Worm (Caenorhabditis elegans): ENCODE results near the gene srt-41.

srt-41 gene

DNA sequence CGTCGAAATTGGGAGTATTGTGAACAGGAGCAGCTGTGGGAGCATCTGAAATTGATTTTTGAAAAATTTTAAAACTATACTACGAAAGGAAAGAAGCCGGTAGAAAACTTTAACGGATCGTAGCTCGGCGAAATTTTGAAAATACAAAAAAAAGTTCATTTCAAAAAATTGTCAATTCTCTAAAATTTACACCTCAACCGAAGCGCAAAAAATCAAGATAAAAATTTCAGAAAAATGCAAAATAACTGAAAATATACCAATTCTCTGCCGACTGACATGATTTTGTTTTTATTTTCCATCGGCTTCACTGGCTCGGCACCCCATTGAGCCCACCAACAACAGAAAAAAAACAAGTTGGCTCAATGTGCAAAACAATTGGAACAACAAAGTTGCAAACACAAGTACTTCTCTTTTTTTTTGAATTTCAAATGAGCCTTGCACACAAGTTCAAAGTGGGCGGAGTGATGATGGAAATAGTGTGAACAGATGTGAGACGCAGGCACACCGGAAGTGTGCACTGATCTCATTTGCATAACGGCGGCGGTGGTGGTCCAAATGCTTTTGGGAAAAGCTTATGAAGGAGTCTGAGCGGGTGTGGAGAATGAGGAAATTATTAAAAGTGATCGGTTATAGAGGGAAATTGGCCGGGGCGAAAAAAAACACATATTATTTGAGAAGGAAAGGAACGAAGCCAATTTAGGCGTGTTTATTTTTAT is 27.9 kb downstream of the srt-41 start, which contains the start of gene F36H9.7:
Gene F36H9.7 (minus strand): TSS at position 51 of the 716 bp plus-strand sequence.
- no peak for TF ChIP-seq hmbx-1 (tag; optimal IDR thresholded peaks at IDR 0.05)
- no peak for TF ChIP-seq flt-1 (GFP tag; IDR thresholded peaks at IDR 0.05)
- no peak for TF ChIP-seq ceh-13 (GFP tag; optimal IDR thresholded peaks at IDR 0.05)
- no peak for TF ChIP-seq tbx-11 (GFP tag; IDR thresholded peaks at IDR 0.05)
- TF ChIP-seq tbx-37 (GFP tag; conservative IDR thresholded peaks at IDR 0.05): no peak
- no peak for TF ChIP-seq ceh-36 (tag; optimal IDR thresholded peaks at IDR 0.05)
- TF ChIP-seq scrt-1 (GFP tag; IDR thresholded peaks at IDR 0.05): no peak

DNA sequence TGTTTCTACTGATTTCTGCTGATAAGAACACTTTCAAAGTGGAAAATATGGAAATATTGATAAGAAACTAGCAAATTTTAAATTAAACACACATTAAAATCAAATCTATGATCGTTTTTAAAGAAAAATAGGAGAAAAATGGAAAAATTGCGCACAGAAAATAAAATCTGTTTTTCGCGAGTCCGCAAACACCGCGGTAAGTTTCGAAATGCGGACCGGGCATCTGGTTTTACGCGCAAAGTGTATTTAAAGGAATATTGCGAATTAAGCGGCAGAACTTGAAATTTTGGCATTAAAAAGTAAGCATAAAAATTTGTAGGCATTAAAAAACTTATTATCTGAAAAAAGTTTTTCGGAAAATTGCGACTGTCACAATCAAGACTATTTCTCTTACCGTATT is 29.8 kb downstream of the srt-41 start:
- no peak for TF ChIP-seq ama-1 (optimal IDR thresholded peaks at IDR 0.05)
- TF ChIP-seq F13C5.2 (tag; optimal IDR thresholded peaks at IDR 0.05): peak; percentile 11
- TF ChIP-seq sea-1 (GFP tag; conservative IDR thresholded peaks at IDR 0.05): no peak

DNA sequence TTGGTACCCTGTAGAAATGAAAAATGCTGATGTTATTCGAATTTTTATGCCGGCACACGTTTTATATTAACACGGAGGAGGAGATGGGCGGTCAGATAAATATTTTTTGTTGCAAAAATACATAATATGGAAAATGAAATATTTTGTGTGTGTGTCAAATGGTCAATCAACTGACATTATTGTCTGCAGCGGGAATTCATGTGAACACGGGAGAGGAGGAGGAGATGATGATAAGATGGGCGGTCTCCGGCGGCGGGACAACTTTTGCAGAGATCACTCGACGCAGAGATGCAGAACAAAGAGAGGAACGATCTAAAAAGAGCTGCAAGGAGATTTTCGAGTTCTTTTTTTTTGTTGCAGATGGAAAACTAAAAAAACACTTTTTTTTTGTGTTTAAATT is 31.2 kb downstream of the srt-41 start, which contains the start of gene dhs-13:
Gene dhs-13 (minus strand): TSS at position 8 of the 400 bp plus-strand sequence.
- TF ChIP-seq tbx-37 (GFP tag; conservative IDR thresholded peaks at IDR 0.05) (no peak), ceh-36 (tag; optimal IDR thresholded peaks at IDR 0.05) (no peak), ama-1 (optimal IDR thresholded peaks at IDR 0.05) (no peak), F13C5.2 (tag; optimal IDR thresholded peaks at IDR 0.05) (no peak), sea-1 (GFP tag; conservative IDR thresholded peaks at IDR 0.05) (no peak; the same call in 1 of the 2 replicates), aly-1 (tag; optimal IDR thresholded peaks at IDR 0.05) (no peak), hnd-1 (tag; optimal IDR thresholded peaks at IDR 0.05) (no peak), hmbx-1 (tag; optimal IDR thresholded peaks at IDR 0.05) (no peak), scrt-1 (GFP tag; IDR thresholded peaks at IDR 0.05) (no peak), ets-7 (tag; optimal IDR thresholded peaks at IDR 0.05) (no peak), ceh-13 (GFP tag; optimal IDR thresholded peaks at IDR 0.05) (no peak), tbx-11 (GFP tag; IDR thresholded peaks at IDR 0.05) (no peak), flt-1 (GFP tag; IDR thresholded peaks at IDR 0.05) (no peak), pes-1 (GFP tag; IDR thresholded peaks at IDR 0.05) (no peak), tra-4 (tag; optimal IDR thresholded peaks at IDR 0.05) (no peak)

DNA sequence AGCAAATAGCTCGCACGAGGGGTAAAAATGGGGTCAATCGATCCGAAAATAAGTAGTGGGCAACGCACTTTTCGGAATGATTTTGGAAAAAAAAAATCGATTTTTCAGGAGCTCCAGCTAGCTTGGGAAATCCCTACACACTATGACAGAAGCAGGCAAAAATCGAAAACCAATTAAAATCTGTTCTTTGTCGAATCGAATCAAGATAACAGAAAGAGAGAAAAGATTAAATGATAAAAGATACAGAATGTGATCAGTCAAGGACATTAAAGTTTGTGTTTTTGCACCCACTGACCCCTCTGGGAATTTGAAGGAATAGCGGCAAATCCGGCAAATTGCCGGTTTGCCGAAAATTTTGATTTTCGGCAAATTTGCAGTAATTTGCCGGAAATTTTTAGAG is 35.5 kb downstream of the srt-41 start:
- TF ChIP-seq ama-1 (optimal IDR thresholded peaks at IDR 0.05): no peak
- no peak for TF ChIP-seq pes-1 (GFP tag; IDR thresholded peaks at IDR 0.05)
- no peak for TF ChIP-seq scrt-1 (GFP tag; IDR thresholded peaks at IDR 0.05)
- no peak for TF ChIP-seq tbx-11 (GFP tag; IDR thresholded peaks at IDR 0.05)
- no peak for TF ChIP-seq F13C5.2 (tag; optimal IDR thresholded peaks at IDR 0.05)
- no peak for TF ChIP-seq sea-1 (GFP tag; conservative IDR thresholded peaks at IDR 0.05)

DNA sequence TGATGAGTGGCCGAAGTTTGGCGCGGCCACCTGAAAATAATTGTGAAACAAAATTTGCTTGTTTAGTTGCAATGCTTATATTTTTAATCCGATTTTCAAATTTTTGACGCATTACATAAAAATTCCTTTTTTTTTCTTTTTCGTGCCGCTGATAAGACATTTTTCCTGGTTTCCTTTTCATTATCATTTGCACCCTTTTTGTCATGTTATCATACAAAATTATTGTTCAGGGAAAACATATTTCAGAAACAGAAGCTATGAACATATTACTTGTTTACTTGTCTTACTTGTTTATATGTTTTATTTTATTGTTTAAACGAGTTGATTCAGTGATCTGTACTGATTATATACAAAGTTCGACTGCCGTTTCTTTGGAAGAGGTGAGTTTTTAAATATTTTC is 42.3 kb downstream of the srt-41 start, which contains the start of gene clec-205:
Gene clec-205 (plus strand): TSS at position 212 of the 400 bp plus-strand sequence.
- TF ChIP-seq hnd-1 (tag; optimal IDR thresholded peaks at IDR 0.05) (no peak), tbx-11 (GFP tag; IDR thresholded peaks at IDR 0.05) (no peak), flt-1 (GFP tag; IDR thresholded peaks at IDR 0.05) (no peak), B0310.2 (tag; optimal IDR thresholded peaks at IDR 0.05) (no peak), tra-4 (tag; optimal IDR thresholded peaks at IDR 0.05) (no peak), sea-1 (GFP tag; conservative IDR thresholded peaks at IDR 0.05) (no peak), hmg-4 (GFP tag; optimal IDR thresholded peaks at IDR 0.05) (no peak), tbx-37 (GFP tag; conservative IDR thresholded peaks at IDR 0.05) (no peak), ceh-13 (GFP tag; optimal IDR thresholded peaks at IDR 0.05) (no peak), ets-7 (tag; optimal IDR thresholded peaks at IDR 0.05) (no peak)

DNA sequence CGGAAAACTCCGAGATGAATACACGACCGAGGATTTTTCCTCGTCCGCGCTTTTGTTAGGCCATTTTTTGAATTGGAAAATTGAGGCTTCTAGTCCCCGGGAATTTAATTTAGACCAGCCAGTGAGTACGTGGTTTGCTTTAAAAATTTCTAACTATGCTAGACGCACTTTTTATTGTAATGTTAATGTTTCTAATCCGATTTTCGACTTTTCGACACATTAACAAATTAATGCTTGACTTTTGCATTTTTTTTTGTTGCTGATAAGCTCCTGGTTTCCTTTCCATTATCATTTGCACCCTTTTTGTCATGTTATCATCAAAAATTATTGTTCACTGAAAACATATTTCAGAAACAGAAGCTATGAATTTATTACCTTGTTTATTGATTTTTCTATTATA is 46.1 kb downstream of the srt-41 start, which contains the start of gene clec-204:
Gene clec-204 (plus strand): TSS at position 301 of the 400 bp plus-strand sequence.
- no peak for TF ChIP-seq ceh-36 (tag; optimal IDR thresholded peaks at IDR 0.05)
- TF ChIP-seq tbx-37 (GFP tag; conservative IDR thresholded peaks at IDR 0.05): no peak
- TF ChIP-seq ets-7 (tag; optimal IDR thresholded peaks at IDR 0.05): no peak
- no peak for TF ChIP-seq ama-1 (optimal IDR thresholded peaks at IDR 0.05)
- TF ChIP-seq hnd-1 (tag; optimal IDR thresholded peaks at IDR 0.05): no peak
- TF ChIP-seq ceh-13 (GFP tag; optimal IDR thresholded peaks at IDR 0.05): no peak
- no peak for TF ChIP-seq sea-1 (GFP tag; conservative IDR thresholded peaks at IDR 0.05)
- TF ChIP-seq tbx-11 (GFP tag; IDR thresholded peaks at IDR 0.05): no peak
- no peak for TF ChIP-seq F13C5.2 (tag; optimal IDR thresholded peaks at IDR 0.05)
- TF ChIP-seq flt-1 (GFP tag; IDR thresholded peaks at IDR 0.05): no peak
- TF ChIP-seq scrt-1 (GFP tag; IDR thresholded peaks at IDR 0.05): no peak
- no peak for TF ChIP-seq aly-1 (tag; optimal IDR thresholded peaks at IDR 0.05)
- no peak for TF ChIP-seq hmg-4 (GFP tag; optimal IDR thresholded peaks at IDR 0.05)
- TF ChIP-seq B0310.2 (tag; optimal IDR thresholded peaks at IDR 0.05): no peak
- no peak for TF ChIP-seq pes-1 (GFP tag; IDR thresholded peaks at IDR 0.05)

DNA sequence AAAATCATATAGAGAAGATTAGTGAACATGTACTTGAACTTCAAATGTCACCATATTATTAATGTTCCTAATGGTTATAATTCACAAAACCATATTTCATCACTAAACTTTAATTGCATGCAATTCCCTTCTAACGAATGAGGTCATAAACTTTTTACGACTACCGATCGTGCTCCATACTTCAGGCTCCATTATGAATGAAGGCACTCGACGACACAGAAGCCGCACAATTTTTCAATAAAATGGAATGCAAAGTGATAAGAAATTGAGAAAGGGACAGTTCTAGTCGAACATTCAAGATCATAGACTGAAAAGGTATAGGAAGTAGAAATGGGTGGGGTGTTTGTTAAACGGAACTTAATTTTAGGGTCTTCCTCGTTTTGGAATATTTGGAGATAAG is 46.8 kb downstream of the srt-41 start:
- TF ChIP-seq flt-1 (GFP tag; IDR thresholded peaks at IDR 0.05) (no peak), tbx-11 (GFP tag; IDR thresholded peaks at IDR 0.05) (no peak), ceh-36 (tag; optimal IDR thresholded peaks at IDR 0.05) (no peak), ets-7 (tag; optimal IDR thresholded peaks at IDR 0.05) (no peak)

DNA sequence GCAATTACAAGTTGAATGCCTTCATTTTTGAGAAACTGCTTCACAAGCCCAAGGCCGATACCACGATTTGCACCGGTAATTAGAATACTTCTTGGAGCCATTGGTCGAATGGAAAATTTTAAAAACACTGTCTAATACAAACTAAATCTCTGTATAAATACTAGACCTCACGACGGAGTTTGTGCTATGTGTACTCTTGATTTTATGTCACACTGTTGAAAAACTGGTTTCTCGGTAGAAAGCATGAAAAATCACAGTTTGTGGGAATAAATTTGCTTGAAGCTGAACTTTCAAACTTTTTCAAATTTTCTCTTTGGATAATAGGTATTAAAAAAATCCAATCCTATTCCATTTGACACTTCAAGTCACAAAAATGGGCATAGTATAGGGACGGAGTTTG is 47.4 kb downstream of the srt-41 start, which contains the start of gene ZK697.14:
Gene ZK697.14 (minus strand): TSS at position 101 of the 400 bp plus-strand sequence.
- TF ChIP-seq B0310.2 (tag; optimal IDR thresholded peaks at IDR 0.05) (no peak), hmg-4 (GFP tag; optimal IDR thresholded peaks at IDR 0.05) (no peak), tra-4 (tag; optimal IDR thresholded peaks at IDR 0.05) (no peak), aly-1 (tag; optimal IDR thresholded peaks at IDR 0.05) (no peak), F13C5.2 (tag; optimal IDR thresholded peaks at IDR 0.05) (no peak), tbx-11 (GFP tag; IDR thresholded peaks at IDR 0.05) (no peak), ets-7 (tag; optimal IDR thresholded peaks at IDR 0.05) (no peak), hnd-1 (tag; optimal IDR thresholded peaks at IDR 0.05) (no peak), pes-1 (GFP tag; IDR thresholded peaks at IDR 0.05) (no peak), ama-1 (optimal IDR thresholded peaks at IDR 0.05) (no peak)
